Fruit fly (Drosophila melanogaster): ENCODE data around the gene CG13051.

The CG13051 gene

dm6 chr3L:16228659-16229205, 36.2 kb downstream of the CG13051 start, which contains the start of gene Tmx3 (continued):
- peak; percentile 74 for TF ChIP-seq zfh2 (GFP tag; optimal IDR thresholded peaks at IDR 0.05)
- peak; percentile 84 for TF ChIP-seq CG16815 (GFP tag; optimal IDR thresholded peaks at IDR 0.05)
- no peak for TF ChIP-seq Opbp (GFP tag; IDR thresholded peaks at IDR 0.05; ENCODE audit: partially characterized antibody)
- no peak for TF ChIP-seq Kr (GFP tag; optimal IDR thresholded peaks at IDR 0.05)
- TF ChIP-seq disco-r (GFP tag; optimal IDR thresholded peaks at IDR 0.05) = peak; percentile 14
- no peak; the same call in 2 of the 3 replicates for TF ChIP-seq knrl (GFP tag; IDR thresholded peaks at IDR 0.05; ENCODE audit: partially characterized antibody)
- peak; percentile 89 for TF ChIP-seq esg (GFP tag; conservative IDR thresholded peaks at IDR 0.05)
- TF ChIP-seq CG17568 (GFP tag; optimal IDR thresholded peaks at IDR 0.05) = no peak
- TF ChIP-seq CG7745 (tag; optimal IDR thresholded peaks at IDR 0.05) = no peak
- peak; percentile 30 for TF ChIP-seq CG6683 (GFP tag; optimal IDR thresholded peaks at IDR 0.05)
- TF ChIP-seq CG11560 (tag; IDR thresholded peaks at IDR 0.05) = peak; percentile 63; the same call in 1 of the 3 replicates
- peak; percentile 22 for TF ChIP-seq tx (GFP tag; optimal IDR thresholded peaks at IDR 0.05)
- peak; percentile 56 for TF ChIP-seq CG13624 (GFP tag; optimal IDR thresholded peaks at IDR 0.05)
- TF ChIP-seq CG6175 (GFP tag; IDR thresholded peaks at IDR 0.05) = peak; percentile 65; the same call in 2 of the 3 replicates
- TF ChIP-seq grau (tag; optimal IDR thresholded peaks at IDR 0.05) = peak; percentile 91
- TF ChIP-seq scrt (GFP tag; optimal IDR thresholded peaks at IDR 0.05) = peak; percentile 67
- peak; percentile 72 for TF ChIP-seq dati (GFP tag; IDR thresholded peaks at IDR 0.05)
- peak; percentile 76; the same call in 2 of the 3 replicates for TF ChIP-seq C15 (GFP tag; IDR thresholded peaks at IDR 0.05)
- TF ChIP-seq CG15479 (GFP tag; optimal IDR thresholded peaks at IDR 0.05) = no peak
- peak; percentile 90 for TF ChIP-seq al (GFP tag; IDR thresholded peaks at IDR 0.05)
- peak; percentile 90 for TF ChIP-seq CG9817 (tag; optimal IDR thresholded peaks at IDR 0.05)
- TF ChIP-seq HmgD (GFP tag; optimal IDR thresholded peaks at IDR 0.05) = no peak
- TF ChIP-seq Hmr (GFP tag; optimal IDR thresholded peaks at IDR 0.05) = peak; percentile 87
- TF ChIP-seq fd3F (GFP tag; optimal IDR thresholded peaks at IDR 0.05) = peak; percentile 86
- no peak for TF ChIP-seq pita (GFP tag; optimal IDR thresholded peaks at IDR 0.05)
- peak; percentile 59 for TF ChIP-seq chn (GFP tag; optimal IDR thresholded peaks at IDR 0.05)
- TF ChIP-seq CG2875 (GFP tag; optimal IDR thresholded peaks at IDR 0.05) = peak; percentile 54
- TF ChIP-seq sd (tag; optimal IDR thresholded peaks at IDR 0.05) = peak; percentile 85
- TF ChIP-seq CG12942 (GFP tag; optimal IDR thresholded peaks at IDR 0.05) = peak; percentile 89
- peak; percentile 90 for TF ChIP-seq Aef1 (GFP tag; IDR thresholded peaks at IDR 0.05)
- TF ChIP-seq pum (GFP tag; optimal IDR thresholded peaks at IDR 0.05) = peak; percentile 55
- TF ChIP-seq Atf3 (GFP tag; optimal IDR thresholded peaks at IDR 0.05) = peak; percentile 38
- TF ChIP-seq CG31441 (GFP tag; IDR thresholded peaks at IDR 0.05) = peak; percentile 93
- TF ChIP-seq CG5245 (GFP tag; optimal IDR thresholded peaks at IDR 0.05) = peak; percentile 57
- TF ChIP-seq Taf1 (GFP tag; IDR thresholded peaks at IDR 0.05) = peak; percentile 79
- TF ChIP-seq CG12299 (tag; optimal IDR thresholded peaks at IDR 0.05) = peak; percentile 85
- no peak for TF ChIP-seq pb (GFP tag; optimal IDR thresholded peaks at IDR 0.05)
- peak; percentile 84 for TF ChIP-seq dimm (GFP tag; IDR thresholded peaks at IDR 0.05)
- peak; percentile 89 for TF ChIP-seq B-H1 (GFP tag; IDR thresholded peaks at IDR 0.05)
- TF ChIP-seq CG10147 (GFP tag; optimal IDR thresholded peaks at IDR 0.05) = peak; percentile 88
- peak; percentile 91 for TF ChIP-seq Max (GFP tag; optimal IDR thresholded peaks at IDR 0.05)
- peak; percentile 86 for TF ChIP-seq cas (GFP tag; IDR thresholded peaks at IDR 0.05)
- peak; percentile 70 for TF ChIP-seq Hsf (GFP tag; optimal IDR thresholded peaks at IDR 0.05)
- TF ChIP-seq CG10979 (tag; optimal IDR thresholded peaks at IDR 0.05) = peak; percentile 79
- TF ChIP-seq CG8388 (GFP tag; optimal IDR thresholded peaks at IDR 0.05) = peak; percentile 84
- peak; percentile 10 for TF ChIP-seq Side (GFP tag; optimal IDR thresholded peaks at IDR 0.05)
- TF ChIP-seq gt (GFP tag; IDR thresholded peaks at IDR 0.05) = peak; percentile 80
- peak; percentile 73 for TF ChIP-seq E2f2 (GFP tag; IDR thresholded peaks at IDR 0.05)
- TF ChIP-seq CG43689 (GFP tag; IDR thresholded peaks at IDR 0.05) = peak; percentile 70; the same call in 1 of the 2 replicates
- no peak for TF ChIP-seq bbx (GFP tag; IDR thresholded peaks at IDR 0.05; ENCODE audit: partially characterized antibody)

All from whole organism, embryonic.